Fruit fly (Drosophila melanogaster) Kc167 (cell line): ENCODE measurements around the gene Rm62.

Experiments used
- Myc ChIP-seq: fragments of >200 bp; optimal IDR thresholded peaks from 2 replicates; lab custom pipeline; 2017; ENCODE audit warnings: missing external identifiers
- Sin3A ChIP-seq: fragments of >200 bp; optimal IDR thresholded peaks from 2 replicates; lab custom pipeline; 2018; ENCODE audit warnings: missing external identifiers
- h ChIP-seq: fragments of >200 bp; optimal IDR thresholded peaks from 3 replicates; lab custom pipeline; 2018; ENCODE audit warnings: missing external identifiers
- insv ChIP-seq: fragments of >200 bp; optimal IDR thresholded peaks from 3 replicates; lab custom pipeline; 2018; ENCODE audit warnings: missing external identifiers
- psq ChIP-seq: fragments of >200 bp; optimal IDR thresholded peaks from 2 replicates; lab custom pipeline; 2017; ENCODE audit warnings: missing external identifiers
- ttk ChIP-seq: sonication (Bioruptor generic); optimal IDR thresholded peaks from 2 replicates; lab custom pipeline; 2017; ENCODE audit warnings: missing external identifiers

dm6 chr3R:6011832-6012231, 3.5 kb upstream of the Rm62 start, which contains the start of gene CG10280:
- TF ChIP-seq psq (lab: Kevin White, UChicago) (no peak), Myc (lab: Kevin White, UChicago) (no peak), ttk (no peak), h (lab: Kevin White, UChicago) (no peak), insv (no peak), Sin3A (lab: Kevin White, UChicago) (no peak)
